Worm (Caenorhabditis elegans): ENCODE measurements around the gene F36A4.2.
A peak's percentile ranks its signal among the peaks of the same experiment; 100 is the strongest.

The F36A4.2 gene

DNA sequence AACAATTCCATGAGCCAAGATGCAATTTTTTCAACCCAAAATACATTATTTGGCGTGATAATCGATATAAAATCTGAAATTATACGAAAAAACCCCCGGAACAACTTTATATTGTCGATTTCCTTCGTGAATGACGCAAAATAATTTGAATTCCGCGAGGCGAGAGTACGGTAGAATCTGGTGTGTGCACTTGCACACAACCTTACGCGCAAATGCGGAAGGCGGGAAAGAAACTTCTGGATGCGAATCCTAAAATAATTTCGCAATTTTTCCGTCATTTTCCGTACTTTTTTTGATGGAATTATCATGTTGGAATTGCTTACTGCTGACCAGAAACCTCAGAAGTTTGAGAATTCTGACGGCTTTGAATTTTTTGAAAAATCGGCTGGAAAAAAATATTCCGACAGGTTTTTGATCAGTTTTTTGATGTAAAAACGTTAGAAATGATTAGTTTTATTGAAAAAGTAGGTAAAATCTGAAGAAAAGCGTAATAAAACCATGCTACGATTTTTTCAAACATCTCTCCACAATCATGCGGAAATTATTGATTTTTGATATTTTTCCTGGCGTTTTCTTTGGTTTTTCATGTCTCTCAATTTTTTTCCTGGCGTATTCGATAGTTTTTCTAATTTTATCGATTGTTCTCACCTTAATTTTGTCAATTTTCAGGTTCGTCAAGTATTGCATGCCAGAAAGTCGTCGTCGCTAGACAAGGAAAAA lies 36.4 kb downstream of the F36A4.2 start, which contains the start of gene set-9:
Gene set-9 (plus strand): TSS at position 670 of the 720 bp plus-strand sequence.
- TF ChIP-seq ceh-18 (tag; optimal IDR thresholded peaks at IDR 0.05) = no peak
- TF ChIP-seq zip-5 (tag; optimal IDR thresholded peaks at IDR 0.05) = no peak
- TF ChIP-seq ttx-3 (tag; optimal IDR thresholded peaks at IDR 0.05) = no peak
- no peak for TF ChIP-seq pag-3 (tag; optimal IDR thresholded peaks at IDR 0.05; ENCODE audit: borderline replicate concordance)
- TF ChIP-seq fkh-10 (GFP tag; optimal IDR thresholded peaks at IDR 0.05) = no peak
- no peak for TF ChIP-seq ceh-6 (GFP tag; optimal IDR thresholded peaks at IDR 0.05)
- no peak for TF ChIP-seq lin-11 (tag; optimal IDR thresholded peaks at IDR 0.05)
- TF ChIP-seq ceh-48 (tag; optimal IDR thresholded peaks at IDR 0.05) = no peak
- no peak for TF ChIP-seq hlh-30 (tag; optimal IDR thresholded peaks at IDR 0.05; ENCODE audit: insufficient read depth)
- TF ChIP-seq sox-4 (tag; optimal IDR thresholded peaks at IDR 0.05) = no peak
- no peak for TF ChIP-seq ets-4 (tag; optimal IDR thresholded peaks at IDR 0.05)
- no peak for TF ChIP-seq hlh-15 (tag; optimal IDR thresholded peaks at IDR 0.05)
- TF ChIP-seq npax-4 (tag; optimal IDR thresholded peaks at IDR 0.05) = no peak
- TF ChIP-seq elt-4 (tag; optimal IDR thresholded peaks at IDR 0.05) = no peak
- no peak for TF ChIP-seq ceh-45 (GFP tag; IDR thresholded peaks at IDR 0.05)
- no peak for TF ChIP-seq hlh-8 (tag; optimal IDR thresholded peaks at IDR 0.05)
- TF ChIP-seq fkh-6 (tag; optimal IDR thresholded peaks at IDR 0.05) = no peak
- TF ChIP-seq unc-3 (GFP tag; conservative IDR thresholded peaks at IDR 0.05) = no peak
- no peak for TF ChIP-seq unc-3 (tag; optimal IDR thresholded peaks at IDR 0.05)

DNA sequence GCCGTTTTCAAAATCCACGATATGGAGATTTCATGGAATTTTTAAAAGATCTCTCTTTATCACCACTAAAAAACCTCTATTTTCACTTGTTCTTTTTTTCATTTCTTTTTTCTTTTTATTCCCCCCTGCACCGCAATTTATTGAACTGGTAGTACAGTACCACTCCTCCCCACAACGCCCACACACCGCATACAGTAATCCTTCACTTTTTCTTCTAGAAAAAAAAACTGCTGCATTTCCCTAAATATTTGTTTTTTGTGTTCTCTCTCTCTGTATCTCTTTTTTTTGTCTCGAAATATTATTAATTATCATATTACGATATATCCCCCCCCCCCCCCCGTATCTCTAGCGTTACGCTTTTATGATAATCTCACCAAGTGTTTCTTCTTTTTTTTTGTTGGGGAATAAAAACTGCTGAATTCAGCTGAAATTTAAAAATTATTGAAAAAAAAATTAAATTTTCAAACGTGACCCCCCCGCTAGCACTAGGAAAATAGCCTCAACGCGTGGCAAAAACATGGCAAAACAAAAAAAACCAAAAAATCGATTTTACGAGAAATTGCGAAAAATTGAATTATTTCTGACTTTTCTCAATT lies 45.9 kb downstream of the F36A4.2 start, which contains the start of gene Y24D9B.1:
Gene Y24D9B.1 (plus strand): TSS at position 546 of the 596 bp plus-strand sequence.
- TF ChIP-seq sox-4 (tag; optimal IDR thresholded peaks at IDR 0.05) = no peak
- no peak for TF ChIP-seq elt-4 (tag; optimal IDR thresholded peaks at IDR 0.05)
- TF ChIP-seq C38D4.7 (GFP tag; optimal IDR thresholded peaks at IDR 0.05) = no peak
- TF ChIP-seq madf-2 (tag; optimal IDR thresholded peaks at IDR 0.05) = no peak
- no peak for TF ChIP-seq lin-11 (tag; optimal IDR thresholded peaks at IDR 0.05)
- no peak for TF ChIP-seq eyg-1 (tag; optimal IDR thresholded peaks at IDR 0.05)
- no peak for TF ChIP-seq ref-2 (tag; optimal IDR thresholded peaks at IDR 0.05)
- TF ChIP-seq ceh-30 (tag; optimal IDR thresholded peaks at IDR 0.05) = no peak
- TF ChIP-seq F13H6.1 (tag; optimal IDR thresholded peaks at IDR 0.05) = no peak
- TF ChIP-seq npax-4 (tag; optimal IDR thresholded peaks at IDR 0.05) = no peak
- no peak for TF ChIP-seq C08G9.2 (tag; optimal IDR thresholded peaks at IDR 0.05)
- no peak for TF ChIP-seq odd-2 (tag; optimal IDR thresholded peaks at IDR 0.05)
- TF ChIP-seq pha-2 (tag; optimal IDR thresholded peaks at IDR 0.05) = no peak
- TF ChIP-seq nhr-11 (tag; optimal IDR thresholded peaks at IDR 0.05) = no peak
- TF ChIP-seq T23F11.4 (GFP tag; optimal IDR thresholded peaks at IDR 0.05) = no peak
- no peak for TF ChIP-seq ceh-45 (GFP tag; IDR thresholded peaks at IDR 0.05)

DNA sequence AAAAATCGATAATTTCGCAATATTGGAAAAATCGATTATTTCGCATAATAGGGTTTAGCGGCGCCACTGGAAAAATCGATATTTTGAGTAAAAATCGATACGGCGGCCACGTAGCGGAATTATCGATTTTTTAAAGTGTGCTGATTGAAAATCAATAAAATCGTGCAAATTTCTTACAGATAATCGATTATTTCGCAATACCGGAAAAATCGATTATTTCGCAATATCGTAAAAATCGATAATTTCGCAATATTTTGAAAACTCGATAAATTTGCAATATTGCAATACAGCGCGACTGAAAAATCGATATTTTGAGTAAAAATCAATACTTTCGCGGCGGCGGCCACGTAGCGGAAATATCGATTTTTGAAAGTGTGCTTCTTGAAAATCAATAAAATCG lies 46.6 kb downstream of the F36A4.2 start:
- TF ChIP-seq unc-3 (GFP tag; conservative IDR thresholded peaks at IDR 0.05) = no peak
- no peak for TF ChIP-seq unc-3 (tag; optimal IDR thresholded peaks at IDR 0.05)
- TF ChIP-seq ceh-30 (tag; optimal IDR thresholded peaks at IDR 0.05) = no peak
- no peak for TF ChIP-seq Y22D7AL.16 (tag; optimal IDR thresholded peaks at IDR 0.05)
- TF ChIP-seq ceh-48 (tag; optimal IDR thresholded peaks at IDR 0.05) = peak; percentile 40
- TF ChIP-seq K09A11.1 (tag; optimal IDR thresholded peaks at IDR 0.05; ENCODE audit: insufficient read depth) = no peak
- TF ChIP-seq elt-2 (tag; optimal IDR thresholded peaks at IDR 0.05) = no peak
- TF ChIP-seq dve-1 (tag; optimal IDR thresholded peaks at IDR 0.05) = no peak
- no peak for TF ChIP-seq pat-9 (tag; optimal IDR thresholded peaks at IDR 0.05)

DNA sequence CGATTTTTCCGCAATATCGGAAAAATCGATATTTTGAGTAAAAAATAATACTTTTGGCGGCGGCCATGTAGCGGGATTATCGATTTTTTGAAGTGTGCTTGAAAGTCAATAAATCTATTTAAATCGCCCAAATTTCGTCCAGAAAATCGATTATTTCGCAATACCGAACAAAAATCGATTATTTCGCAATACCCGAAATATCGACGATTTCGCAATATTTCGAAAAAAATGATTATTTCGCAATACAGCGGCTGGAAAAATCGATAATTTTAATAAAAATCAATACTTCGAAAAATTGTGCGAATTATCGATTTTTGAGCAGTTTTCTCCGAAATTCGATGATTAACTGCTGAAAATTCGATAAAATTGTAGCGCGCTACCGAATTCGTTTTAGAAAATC lies 47.0 kb downstream of the F36A4.2 start:
- TF ChIP-seq fkh-10 (GFP tag; optimal IDR thresholded peaks at IDR 0.05) = no peak
- no peak for TF ChIP-seq ceh-9 (tag; optimal IDR thresholded peaks at IDR 0.05)
- TF ChIP-seq ets-4 (tag; optimal IDR thresholded peaks at IDR 0.05) = no peak
- TF ChIP-seq ceh-14 (tag; optimal IDR thresholded peaks at IDR 0.05) = no peak
- no peak for TF ChIP-seq pqm-1 (tag; optimal IDR thresholded peaks at IDR 0.05)
- TF ChIP-seq ceh-6 (GFP tag; optimal IDR thresholded peaks at IDR 0.05) = no peak
- no peak for TF ChIP-seq dmd-4 (tag; optimal IDR thresholded peaks at IDR 0.05; ENCODE audit: borderline replicate concordance)
- TF ChIP-seq mec-3 (tag; optimal IDR thresholded peaks at IDR 0.05; ENCODE audit: borderline replicate concordance) = no peak
- no peak for TF ChIP-seq ceh-18 (tag; optimal IDR thresholded peaks at IDR 0.05)
- TF ChIP-seq unc-55 (GFP tag; optimal IDR thresholded peaks at IDR 0.05) = no peak
- TF ChIP-seq tbx-7 (tag; optimal IDR thresholded peaks at IDR 0.05) = no peak

All from whole organism, late embryonic.